Fruit fly (Drosophila melanogaster): ENCODE data around the gene Osi13.

- TF ChIP-seq kni (GFP tag; optimal IDR thresholded peaks at IDR 0.05) (peak; percentile 57), CG8290 (GFP tag; optimal IDR thresholded peaks at IDR 0.05) (no peak), CG8290 (tag; optimal IDR thresholded peaks at IDR 0.05) (no peak), HHEX (GFP tag; optimal IDR thresholded peaks at IDR 0.05) (no peak), sisA (GFP tag; IDR thresholded peaks at IDR 0.05) (no peak), phol (tag; optimal IDR thresholded peaks at IDR 0.05) (no peak), pan (optimal IDR thresholded peaks at IDR 0.05) (no peak), pan (GFP tag; optimal IDR thresholded peaks at IDR 0.05 in 1 of 2, IDR thresholded peaks at IDR 0.05 in 1 of 2) (no peak), CG11093 (GFP tag; IDR thresholded peaks at IDR 0.05) (no peak), CG14965 (GFP tag; optimal IDR thresholded peaks at IDR 0.05; ENCODE audit: borderline replicate concordance) (no peak), ATbp (GFP tag; optimal IDR thresholded peaks at IDR 0.05) (no peak), Hand (GFP tag; optimal IDR thresholded peaks at IDR 0.05) (no peak), BEAF-32 (GFP tag; optimal IDR thresholded peaks at IDR 0.05) (no peak)
Measured at dm6 chr3R:6294046-6294445, 2.5 kb downstream of the Osi13 start.

Measured in whole organism, embryonic.